Fruit fly (Drosophila melanogaster): ENCODE data around the gene Nepl15.

Nepl15 gene

dm6 chr3R:22751698-22752097 is 14.3 kb downstream of the Nepl15 start (continued):
- no peak for TF ChIP-seq CG7839 (tag; optimal IDR thresholded peaks at IDR 0.05)
- TF ChIP-seq CG2116 (GFP tag; optimal IDR thresholded peaks at IDR 0.05), result no peak
- TF ChIP-seq Nf-YA (GFP tag; IDR thresholded peaks at IDR 0.05), result no peak
- TF ChIP-seq ERR (GFP tag; optimal IDR thresholded peaks at IDR 0.05), result no peak
- TF ChIP-seq Dll (GFP tag; IDR thresholded peaks at IDR 0.05; ENCODE audit: partially characterized antibody), result no peak; the same call in 3 of the 4 replicates
- TF ChIP-seq ap (GFP tag; IDR thresholded peaks at IDR 0.05), result no peak
- peak; percentile 65 for TF ChIP-seq sd (tag; optimal IDR thresholded peaks at IDR 0.05)
- TF ChIP-seq CG16815 (GFP tag; optimal IDR thresholded peaks at IDR 0.05), result no peak
- TF ChIP-seq oc (tag; optimal IDR thresholded peaks at IDR 0.05), result peak; percentile 18
- TF ChIP-seq Med (GFP tag), result peak; percentile 20
- no peak for TF ChIP-seq CG4404 (GFP tag; IDR thresholded peaks at IDR 0.05)
- no peak for TF ChIP-seq CG7745 (tag; optimal IDR thresholded peaks at IDR 0.05)
- peak in 1 of 2 experiments; percentile 80 for TF ChIP-seq Hr78 (GFP tag; optimal IDR thresholded peaks at IDR 0.05)
- no peak for TF ChIP-seq CG8388 (GFP tag; optimal IDR thresholded peaks at IDR 0.05)
- no peak for TF ChIP-seq corto (GFP tag; optimal IDR thresholded peaks at IDR 0.05)
- no peak for TF ChIP-seq zen2 (GFP tag; IDR thresholded peaks at IDR 0.05; ENCODE audit: partially characterized antibody)
- TF ChIP-seq CG31224 (GFP tag; IDR thresholded peaks at IDR 0.05), result no peak
- TF ChIP-seq crol (GFP tag; IDR thresholded peaks at IDR 0.05), result peak; percentile 62
- TF ChIP-seq CG17568 (GFP tag; optimal IDR thresholded peaks at IDR 0.05), result no peak
- TF ChIP-seq NC2β (GFP tag; optimal IDR thresholded peaks at IDR 0.05), result no peak
- TF ChIP-seq CG17802 (tag; optimal IDR thresholded peaks at IDR 0.05), result no peak
- no peak for TF ChIP-seq dysf (GFP tag; IDR thresholded peaks at IDR 0.05)
- no peak for TF ChIP-seq pnt (GFP tag; optimal IDR thresholded peaks at IDR 0.05)
- no peak for TF ChIP-seq Abd-B (GFP tag; optimal IDR thresholded peaks at IDR 0.05)
- TF ChIP-seq Blimp-1 (GFP tag; optimal IDR thresholded peaks at IDR 0.05), result peak; percentile 95
- TF ChIP-seq Chrac-16 (GFP tag; optimal IDR thresholded peaks at IDR 0.05), result no peak
- TF ChIP-seq CG18476 (GFP tag; optimal IDR thresholded peaks at IDR 0.05), result peak; percentile 72
- no peak for TF ChIP-seq gsb-n (tag; optimal IDR thresholded peaks at IDR 0.05)
- no peak for TF ChIP-seq chinmo (GFP tag; IDR thresholded peaks at IDR 0.05; ENCODE audit: partially characterized antibody)
- 0 out of 3 replicates have a peak, but pooled peaks have one; percentile 22 for TF ChIP-seq CG2199 (GFP tag; IDR thresholded peaks at IDR 0.05)
- TF ChIP-seq Spps (tag; optimal IDR thresholded peaks at IDR 0.05), result no peak
- no peak for TF ChIP-seq Ravus (GFP tag; IDR thresholded peaks at IDR 0.05)
- no peak for TF ChIP-seq E2f2 (GFP tag; IDR thresholded peaks at IDR 0.05)
- no peak for TF ChIP-seq pb (GFP tag; optimal IDR thresholded peaks at IDR 0.05)
- TF ChIP-seq Ssrp (tag; optimal IDR thresholded peaks at IDR 0.05), result no peak
- TF ChIP-seq NfI (GFP tag; optimal IDR thresholded peaks at IDR 0.05), result no peak
- TF ChIP-seq CoRest (tag; optimal IDR thresholded peaks at IDR 0.05), result no peak
- no peak for TF ChIP-seq Hand (GFP tag; optimal IDR thresholded peaks at IDR 0.05)
- 0 out of 2 replicates have a peak, but pooled peaks have one; percentile 34 for TF ChIP-seq chm (GFP tag; IDR thresholded peaks at IDR 0.05)
- TF ChIP-seq dm (GFP tag; optimal IDR thresholded peaks at IDR 0.05), result no peak
- TF ChIP-seq Awh (GFP tag; IDR thresholded peaks at IDR 0.05), result peak; percentile 65; the same call in 1 of the 2 replicates
- TF ChIP-seq cato (GFP tag; optimal IDR thresholded peaks at IDR 0.05; ENCODE audit: borderline replicate concordance), result no peak
- TF ChIP-seq Side (GFP tag; optimal IDR thresholded peaks at IDR 0.05), result no peak
- TF ChIP-seq Hr3 (GFP tag; optimal IDR thresholded peaks at IDR 0.05), result no peak
- no peak for TF ChIP-seq trem (tag; optimal IDR thresholded peaks at IDR 0.05)
- TF ChIP-seq CG3847 (GFP tag; IDR thresholded peaks at IDR 0.05), result no peak
- TF ChIP-seq sens-2 (GFP tag; IDR thresholded peaks at IDR 0.05), result no peak
- TF ChIP-seq Sry-δ (GFP tag; optimal IDR thresholded peaks at IDR 0.05), result no peak
- peak; percentile 2 for TF ChIP-seq CG15601 (tag; optimal IDR thresholded peaks at IDR 0.05)
- TF ChIP-seq dpn (GFP tag; optimal IDR thresholded peaks at IDR 0.05), result no peak
- no peak for TF ChIP-seq slp2 (GFP tag; optimal IDR thresholded peaks at IDR 0.05)
